Fruit fly (Drosophila melanogaster) whole organism, embryonic: ENCODE results near the gene alpha4GT2.

Source experiments
- CG12071 ChIP-seq: fragments of 200-800 bp; sonication (Bioruptor generic); optimal IDR thresholded peaks from 3 replicates; lab custom pipeline; 2018; ENCODE audit warnings: missing biosample characterization, mild to moderate bottlenecking, missing genetic modification characterization
- CG17912 ChIP-seq: fragments of 200-800 bp; sonication (Bioruptor generic); optimal IDR thresholded peaks from 2 replicates; lab custom pipeline; 2018; ENCODE audit warnings: missing biosample characterization, mild to moderate bottlenecking, missing genetic modification characterization
- CG1792 ChIP-seq: fragments of 200-800 bp; sonication (Bioruptor generic); optimal IDR thresholded peaks from 2 replicates; lab custom pipeline; 2016; ENCODE audit warnings: missing biosample characterization, missing genetic modification characterization
- CG32767 ChIP-seq: fragments of 200-800 bp; sonication (Bioruptor generic); IDR thresholded peaks from 2 replicates; pipeline ENCODE4 v1.3.6; 2022; ENCODE audit warnings: missing biosample characterization, missing genetic modification characterization
- CG7786 ChIP-seq: fragments of 200-800 bp; sonication (Bioruptor generic); optimal IDR thresholded peaks from 2 replicates; lab custom pipeline; 2016; ENCODE audit warnings: missing biosample characterization, missing genetic modification characterization
- CG7963 ChIP-seq: fragments of 200-800 bp; sonication (Bioruptor generic); IDR thresholded peaks from 3 replicates; pipeline ENCODE4 v1.3.6; 2022; ENCODE audit warnings: missing biosample characterization, missing genetic modification characterization; ENCODE audit not compliant: partially characterized antibody
- CG7987 ChIP-seq: fragments of 200-800 bp; sonication (Bioruptor generic); optimal IDR thresholded peaks from 2 replicates; lab custom pipeline; 2018; ENCODE audit warnings: missing biosample characterization, mild to moderate bottlenecking, missing genetic modification characterization, moderate library complexity
- CG8944 ChIP-seq: fragments of 200-800 bp; sonication (Bioruptor generic); optimal IDR thresholded peaks from 3 replicates; lab custom pipeline; 2016; ENCODE audit warnings: missing biosample characterization, missing genetic modification characterization
- Sry-β ChIP-seq: fragments of 200-800 bp; sonication (Bioruptor generic); optimal IDR thresholded peaks from 2 replicates; lab custom pipeline; 2018; ENCODE audit warnings: missing biosample characterization, mild to moderate bottlenecking, missing genetic modification characterization, moderate library complexity
- org-1 ChIP-seq: fragments of 200-800 bp; sonication (Bioruptor generic); optimal IDR thresholded peaks from 2 replicates; lab custom pipeline; 2017; ENCODE audit warnings: missing biosample characterization, missing genetic modification characterization
- sens ChIP-seq: fragments of 200-800 bp; sonication (Bioruptor generic); peaks from one replicate; lab custom pipeline; 2016; ENCODE audit warnings: missing biosample characterization, missing genetic modification characterization
- tx ChIP-seq: fragments of 200-800 bp; sonication (Bioruptor generic); optimal IDR thresholded peaks from 2 replicates; lab custom pipeline; 2016; ENCODE audit warnings: missing biosample characterization, missing genetic modification characterization

- TF ChIP-seq CG7786: no peak
- TF ChIP-seq CG1792 (GFP tag; lab: Kevin White, UChicago): no peak
- TF ChIP-seq tx: no peak
- TF ChIP-seq sens: peak; percentile 14
- TF ChIP-seq CG12071 (GFP tag; lab: Kevin White, UChicago): no peak
- TF ChIP-seq CG7987 (GFP tag; lab: Kevin White, UChicago): no peak
- TF ChIP-seq Sry-β (GFP tag; lab: Kevin White, UChicago): no peak
- TF ChIP-seq CG7963: no peak
- no peak for TF ChIP-seq CG32767
- no peak for TF ChIP-seq org-1
- TF ChIP-seq CG8944 (GFP tag; lab: Kevin White, UChicago): no peak
- TF ChIP-seq CG17912 (GFP tag; lab: Kevin White, UChicago): no peak
These were observed 44.6 kb downstream of the alpha4GT2 start for dm6 chr3R:25876639-25877038.
